Worm (Caenorhabditis elegans) whole organism, mixed stage, embryonic: ENCODE measurements around the gene cul-4.

ENCODE experiments used
- M03D4.4 ChIP-seq: sonication (generic microtip); optimal IDR thresholded peaks from 2 replicates; lab custom pipeline; 2017; ENCODE audit warnings: mild to moderate bottlenecking, missing genetic modification characterization, missing compliant biosample characterization
- blmp-1 ChIP-seq: fragments of 150-350 bp; optimal IDR thresholded peaks from 2 replicates; lab custom pipeline; 2014; ENCODE audit warnings: missing biosample characterization, missing genetic modification characterization
- ces-1 ChIP-seq: fragments of 150-350 bp; optimal IDR thresholded peaks from 2 replicates; lab custom pipeline; 2014; ENCODE audit warnings: missing biosample characterization, missing genetic modification reagents, missing genetic modification characterization
- flh-1 ChIP-seq: fragments of 200-800 bp; sonication (Bioruptor generic); optimal IDR thresholded peaks from 2 replicates; lab custom pipeline; 2018; ENCODE audit warnings: mild to moderate bottlenecking, missing genetic modification characterization, moderate library complexity, missing compliant biosample characterization
- lsy-2 ChIP-seq: fragments of 150-350 bp; optimal IDR thresholded peaks from 2 replicates; lab custom pipeline; 2014; ENCODE audit warnings: missing biosample characterization, missing genetic modification characterization
- mep-1 ChIP-seq: fragments of 150-350 bp; optimal IDR thresholded peaks from 2 replicates; lab custom pipeline; 2017; ENCODE audit warnings: missing biosample characterization, missing genetic modification reagents, missing genetic modification characterization, inconsistent platforms
- nhr-12 ChIP-seq: fragments of 150-350 bp; optimal IDR thresholded peaks from 2 replicates; lab custom pipeline; 2014; ENCODE audit warnings: missing biosample characterization, missing genetic modification characterization
- nhr-237 ChIP-seq: fragments of 150-350 bp; optimal IDR thresholded peaks from 2 replicates; lab custom pipeline; 2014; ENCODE audit warnings: missing biosample characterization, missing genetic modification characterization
- nhr-28 ChIP-seq: fragments of 150-350 bp; optimal IDR thresholded peaks from 2 replicates; lab custom pipeline; 2014; ENCODE audit warnings: missing biosample characterization, missing genetic modification characterization
- pha-4 ChIP-seq: fragments of 150-350 bp; optimal IDR thresholded peaks from 2 replicates; lab custom pipeline; 2018; ENCODE audit warnings: missing biosample characterization, missing genetic modification reagents, missing genetic modification characterization
- snpc-4 ChIP-seq: fragments of 150-350 bp; optimal IDR thresholded peaks from 2 replicates; lab custom pipeline; 2014; ENCODE audit warnings: missing biosample characterization, missing genetic modification characterization
- sptf-1 ChIP-seq: sonication (generic microtip); optimal IDR thresholded peaks from 2 replicates; lab custom pipeline; 2017; ENCODE audit warnings: mild to moderate bottlenecking, missing genetic modification characterization, moderate library complexity, missing compliant biosample characterization
- unc-62 ChIP-seq: fragments of 150-350 bp; optimal IDR thresholded peaks from 2 replicates; lab custom pipeline; 2014; ENCODE audit warnings: missing biosample characterization, missing genetic modification reagents, missing genetic modification characterization
- ztf-11 ChIP-seq: fragments of 150-350 bp; optimal IDR thresholded peaks from 2 replicates; lab custom pipeline; 2014; ENCODE audit warnings: missing biosample characterization, missing genetic modification characterization

ce11 chrII:7287709-7288108, 14.2 kb upstream of the cul-4 start:
- TF ChIP-seq pha-4 (tag; lab: Kevin White, UChicago) (no peak), snpc-4 (no peak), nhr-237 (tag; lab: Kevin White, UChicago) (no peak), ces-1 (GFP tag; lab: Kevin White, UChicago) (no peak), nhr-28 (no peak), lsy-2 (tag; lab: Kevin White, UChicago) (no peak), nhr-12 (tag; lab: Kevin White, UChicago) (no peak), ztf-11 (tag; lab: Kevin White, UChicago) (no peak), flh-1 (no peak), unc-62 (GFP tag; lab: Kevin White, UChicago) (no peak), blmp-1 (tag; lab: Kevin White, UChicago) (no peak), mep-1 (tag; lab: Kevin White, UChicago) (no peak), sptf-1 (tag; lab: Kevin White, UChicago) (no peak), M03D4.4 (tag; lab: Kevin White, UChicago) (no peak)
